Fruit fly (Drosophila melanogaster): ENCODE data around the gene CG42446.

The CG42446 gene

DNA sequence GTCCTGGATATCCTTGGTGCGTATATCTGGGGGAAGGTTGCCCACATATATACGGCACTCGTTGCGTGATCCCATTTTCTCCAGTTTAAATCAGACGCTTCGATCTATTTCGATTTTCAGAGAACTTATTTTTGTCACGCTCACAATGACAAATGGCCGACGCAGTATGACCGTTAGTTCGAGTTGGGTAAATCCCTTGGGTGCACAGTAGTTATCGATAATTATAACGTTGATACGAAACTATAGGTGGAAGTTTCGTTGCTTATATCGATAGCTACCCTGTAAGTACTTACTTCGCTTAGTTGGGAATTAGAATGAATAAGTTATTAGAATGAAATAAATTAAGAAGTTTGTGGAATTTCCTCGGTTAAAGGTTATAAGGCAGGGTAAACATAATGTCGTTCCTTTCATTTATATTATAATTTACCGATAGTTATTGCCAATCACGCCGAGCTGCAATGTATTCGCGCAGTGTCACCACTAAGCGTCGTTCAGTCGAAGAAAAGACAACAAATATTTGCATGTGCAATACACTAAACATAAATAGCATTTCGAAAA, 18.0 kb downstream of the CG42446 start, which contains the start of the genes SF2 and pad (continued):
- TF ChIP-seq Aef1 (GFP tag; IDR thresholded peaks at IDR 0.05): peak; percentile 82; the same call in 2 of the 3 replicates
- no peak for TF ChIP-seq hkb (optimal IDR thresholded peaks at IDR 0.05)
- TF ChIP-seq hkb (GFP tag; IDR thresholded peaks at IDR 0.05): peak; percentile 51
- no peak for TF ChIP-seq peb (GFP tag; IDR thresholded peaks at IDR 0.05)
- TF ChIP-seq Dfd (GFP tag; optimal IDR thresholded peaks at IDR 0.05): no peak
- TF ChIP-seq pros (GFP tag; optimal IDR thresholded peaks at IDR 0.05): peak; percentile 15
- peak; percentile 89 for TF ChIP-seq CG10543 (GFP tag; optimal IDR thresholded peaks at IDR 0.05)
- no peak for TF ChIP-seq CG12219 (GFP tag; optimal IDR thresholded peaks at IDR 0.05)
- TF ChIP-seq pan (optimal IDR thresholded peaks at IDR 0.05): no peak
- peak in 1 of 2 experiments; percentile 69 for TF ChIP-seq pan (GFP tag; optimal IDR thresholded peaks at IDR 0.05 in 1 of 2, IDR thresholded peaks at IDR 0.05 in 1 of 2)
- peak; percentile 93 for TF ChIP-seq D19B (GFP tag; optimal IDR thresholded peaks at IDR 0.05)
- TF ChIP-seq CG6683 (GFP tag; optimal IDR thresholded peaks at IDR 0.05): peak; percentile 14
- peak; percentile 54 for TF ChIP-seq CG11723 (GFP tag; optimal IDR thresholded peaks at IDR 0.05)
- TF ChIP-seq CHES-1-like (GFP tag; optimal IDR thresholded peaks at IDR 0.05): peak; percentile 87
- TF ChIP-seq row (GFP tag; IDR thresholded peaks at IDR 0.05): peak; percentile 97
- no peak for TF ChIP-seq fru (optimal IDR thresholded peaks at IDR 0.05)
- peak; percentile 64 for TF ChIP-seq Hmx (GFP tag; optimal IDR thresholded peaks at IDR 0.05)
- TF ChIP-seq ind (GFP tag; optimal IDR thresholded peaks at IDR 0.05): peak; percentile 81
- TF ChIP-seq Ets97D (GFP tag; optimal IDR thresholded peaks at IDR 0.05): peak; percentile 75
- TF ChIP-seq CG8290 (GFP tag; optimal IDR thresholded peaks at IDR 0.05): peak; percentile 83
- TF ChIP-seq CG8290 (tag; optimal IDR thresholded peaks at IDR 0.05): peak in 1 of 2 experiments; percentile 34
- TF ChIP-seq Asciz (GFP tag; optimal IDR thresholded peaks at IDR 0.05): peak; percentile 40
- TF ChIP-seq Rx (GFP tag; IDR thresholded peaks at IDR 0.05): peak; percentile 42
- TF ChIP-seq org-1 (GFP tag; optimal IDR thresholded peaks at IDR 0.05): no peak
- TF ChIP-seq D19A (tag; optimal IDR thresholded peaks at IDR 0.05): peak; percentile 25
- TF ChIP-seq CG16779 (GFP tag; IDR thresholded peaks at IDR 0.05): no peak
- TF ChIP-seq vnd (GFP tag; IDR thresholded peaks at IDR 0.05; ENCODE audit: partially characterized antibody): peak; percentile 97
- TF ChIP-seq D (optimal IDR thresholded peaks at IDR 0.05): no peak
- peak; percentile 39 for TF ChIP-seq D (GFP tag; optimal IDR thresholded peaks at IDR 0.05)
- peak; percentile 3 for TF ChIP-seq fd102C (GFP tag; optimal IDR thresholded peaks at IDR 0.05)
- peak in 1 of 2 experiments; percentile 64 for TF ChIP-seq bsh (GFP tag; optimal IDR thresholded peaks at IDR 0.05)
- no peak for TF ChIP-seq ro (GFP tag; IDR thresholded peaks at IDR 0.05)
- peak; percentile 84 for TF ChIP-seq mam (GFP tag; optimal IDR thresholded peaks at IDR 0.05)
- TF ChIP-seq Atf3 (GFP tag; optimal IDR thresholded peaks at IDR 0.05): peak; percentile 79
- TF ChIP-seq zen (tag; optimal IDR thresholded peaks at IDR 0.05): peak; percentile 84
- no peak for TF ChIP-seq tap (tag; optimal IDR thresholded peaks at IDR 0.05)
- TF ChIP-seq CG4404 (GFP tag; IDR thresholded peaks at IDR 0.05): peak; percentile 79
- peak; percentile 61 for TF ChIP-seq shn (GFP tag; optimal IDR thresholded peaks at IDR 0.05)
- peak; percentile 57 for TF ChIP-seq CG1233 (GFP tag; optimal IDR thresholded peaks at IDR 0.05)
- peak; percentile 46 for TF ChIP-seq eyg (GFP tag; optimal IDR thresholded peaks at IDR 0.05)
- peak; percentile 99 for TF ChIP-seq BEAF-32 (GFP tag; optimal IDR thresholded peaks at IDR 0.05)
- TF ChIP-seq CG2116 (GFP tag; optimal IDR thresholded peaks at IDR 0.05): peak; percentile 95
- peak; percentile 52 for TF ChIP-seq slou (GFP tag; optimal IDR thresholded peaks at IDR 0.05)
- peak; percentile 29 for TF ChIP-seq Ravus (GFP tag; IDR thresholded peaks at IDR 0.05)
- TF ChIP-seq C15 (GFP tag; IDR thresholded peaks at IDR 0.05): no peak
- peak; percentile 75 for TF ChIP-seq CG13296 (GFP tag; optimal IDR thresholded peaks at IDR 0.05)
- TF ChIP-seq CG11398 (GFP tag; optimal IDR thresholded peaks at IDR 0.05): peak; percentile 54
- TF ChIP-seq CG13123 (GFP tag; optimal IDR thresholded peaks at IDR 0.05): peak; percentile 60
- peak; percentile 68 for TF ChIP-seq CG4617 (GFP tag; optimal IDR thresholded peaks at IDR 0.05; ENCODE audit: borderline replicate concordance)
- TF ChIP-seq kay (GFP tag; optimal IDR thresholded peaks at IDR 0.05): peak; percentile 65
- TF ChIP-seq CG43689 (GFP tag; IDR thresholded peaks at IDR 0.05): no peak
- peak; percentile 22 for TF ChIP-seq Nf-YB (GFP tag; optimal IDR thresholded peaks at IDR 0.05)
